Worm (Caenorhabditis elegans): ENCODE data around the gene srlf-26.

srlf-26 gene

ce11 chrIV:13716735-13717134 is 38.0 kb downstream of the srlf-26 start:
- TF ChIP-seq elt-1 (tag; optimal IDR thresholded peaks at IDR 0.05; ENCODE audit: borderline replicate concordance, insufficient read depth) = peak; percentile 73
- TF ChIP-seq ces-1 (GFP tag; optimal IDR thresholded peaks at IDR 0.05) = no peak
- peak; percentile 99 for TF ChIP-seq unc-62 (GFP tag; optimal IDR thresholded peaks at IDR 0.05)
- TF ChIP-seq hlh-1 (tag; optimal IDR thresholded peaks at IDR 0.05) = no peak
- peak; percentile 97 for TF ChIP-seq nhr-2 (tag; optimal IDR thresholded peaks at IDR 0.05)
- peak; percentile 59 for TF ChIP-seq zip-8 (tag; optimal IDR thresholded peaks at IDR 0.05)

ce11 chrIV:13718918-13719317 is 40.2 kb downstream of the srlf-26 start:
- no peak for TF ChIP-seq sptf-1 (tag; optimal IDR thresholded peaks at IDR 0.05)
- TF ChIP-seq elt-1 (tag; optimal IDR thresholded peaks at IDR 0.05; ENCODE audit: borderline replicate concordance, insufficient read depth) = peak; percentile 91
- peak; percentile 99 for TF ChIP-seq unc-62 (GFP tag; optimal IDR thresholded peaks at IDR 0.05)
- TF ChIP-seq nhr-2 (tag; optimal IDR thresholded peaks at IDR 0.05) = peak; percentile 96
- TF ChIP-seq hlh-1 (tag; optimal IDR thresholded peaks at IDR 0.05) = no peak

- no peak for TF ChIP-seq nhr-2 (tag; optimal IDR thresholded peaks at IDR 0.05)
- no peak for TF ChIP-seq sem-2 (GFP tag; optimal IDR thresholded peaks at IDR 0.05)
- no peak for TF ChIP-seq ceh-83 (GFP tag; optimal IDR thresholded peaks at IDR 0.05)
- no peak for TF ChIP-seq nhr-237 (tag; optimal IDR thresholded peaks at IDR 0.05)
- no peak for TF ChIP-seq unc-39 (tag; optimal IDR thresholded peaks at IDR 0.05)
- peak; percentile 66 for TF ChIP-seq mab-5 (tag; optimal IDR thresholded peaks at IDR 0.05)
- no peak for TF ChIP-seq ham-2 (GFP tag; optimal IDR thresholded peaks at IDR 0.05)
- no peak for TF ChIP-seq ceh-43 (GFP tag; optimal IDR thresholded peaks at IDR 0.05)
- no peak for TF ChIP-seq bed-3 (GFP tag; optimal IDR thresholded peaks at IDR 0.05)
- no peak for TF ChIP-seq lsy-2 (tag; optimal IDR thresholded peaks at IDR 0.05)
- TF ChIP-seq lin-32 (GFP tag; optimal IDR thresholded peaks at IDR 0.05) = no peak
- TF ChIP-seq cnd-1 (tag; optimal IDR thresholded peaks at IDR 0.05) = no peak
- TF ChIP-seq lin-13 (tag; optimal IDR thresholded peaks at IDR 0.05) = no peak
- TF ChIP-seq unc-62 (GFP tag; optimal IDR thresholded peaks at IDR 0.05) = peak; percentile 84
- no peak for TF ChIP-seq M03D4.4 (tag; optimal IDR thresholded peaks at IDR 0.05)
- TF ChIP-seq mls-2 (tag; optimal IDR thresholded peaks at IDR 0.05) = no peak
These were observed 42.3 kb downstream of the srlf-26 start for ce11 chrIV:13721000-13721399.

DNA sequence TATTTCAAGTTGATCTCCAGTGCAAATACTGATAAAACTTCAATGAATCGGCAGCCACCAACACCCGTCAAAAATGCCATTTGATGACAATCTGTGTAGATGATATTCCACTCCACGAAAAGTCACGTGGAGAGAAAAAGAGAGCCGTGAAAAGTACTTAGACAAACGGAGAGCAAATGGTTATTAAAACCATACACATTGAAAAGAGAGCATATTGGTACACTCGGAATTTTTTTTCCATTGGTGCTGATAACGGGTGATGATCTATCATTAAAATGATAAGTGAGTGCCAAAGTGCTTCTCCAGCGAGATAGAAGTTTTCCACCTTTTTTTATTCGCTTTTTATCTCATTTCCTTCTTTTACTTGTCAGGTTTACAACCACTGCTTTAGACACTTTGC is 46.5 kb downstream of the srlf-26 start:
- TF ChIP-seq snpc-4 (tag; optimal IDR thresholded peaks at IDR 0.05) = no peak

ce11 chrIV:13726630-13727029 is 47.9 kb downstream of the srlf-26 start, which contains the start of gene ent-4:
Gene ent-4, plus strand, starts transcription at chrIV:13726930.
- no peak for TF ChIP-seq lin-13 (tag; optimal IDR thresholded peaks at IDR 0.05)
- no peak for TF ChIP-seq mab-5 (tag; optimal IDR thresholded peaks at IDR 0.05)
- TF ChIP-seq lsy-2 (tag; optimal IDR thresholded peaks at IDR 0.05) = no peak
- TF ChIP-seq cnd-1 (tag; optimal IDR thresholded peaks at IDR 0.05) = no peak
- no peak for TF ChIP-seq unc-62 (GFP tag; optimal IDR thresholded peaks at IDR 0.05)
- no peak for TF ChIP-seq sptf-1 (tag; optimal IDR thresholded peaks at IDR 0.05)
- TF ChIP-seq nhr-12 (tag; optimal IDR thresholded peaks at IDR 0.05) = no peak
- no peak for TF ChIP-seq ceh-83 (GFP tag; optimal IDR thresholded peaks at IDR 0.05)
- TF ChIP-seq zip-8 (tag; optimal IDR thresholded peaks at IDR 0.05) = no peak
- no peak for TF ChIP-seq drap-1 (GFP tag; optimal IDR thresholded peaks at IDR 0.05)
- no peak for TF ChIP-seq mep-1 (tag; optimal IDR thresholded peaks at IDR 0.05)
- no peak for TF ChIP-seq lin-32 (GFP tag; optimal IDR thresholded peaks at IDR 0.05)
- no peak for TF ChIP-seq nhr-28 (tag; optimal IDR thresholded peaks at IDR 0.05)

DNA sequence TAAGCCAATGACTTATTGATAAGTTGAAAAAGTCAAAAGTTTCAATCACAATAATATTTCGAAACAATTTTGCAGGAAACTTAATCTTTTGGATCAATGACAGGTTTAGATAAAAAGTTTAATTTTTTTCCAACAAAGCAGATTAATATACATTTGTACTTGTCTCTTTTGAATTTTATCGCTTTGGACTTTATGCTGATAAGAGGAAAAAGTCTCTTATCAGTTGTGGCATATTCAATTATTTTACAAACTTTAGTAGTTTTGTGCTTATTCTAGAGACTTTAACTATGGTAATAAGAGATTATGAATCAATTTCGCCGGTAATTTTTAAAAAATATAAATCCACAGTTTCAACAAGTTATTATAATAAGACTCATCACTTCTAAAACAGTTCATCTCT is 49.1 kb downstream of the srlf-26 start:
- TF ChIP-seq sptf-1 (tag; optimal IDR thresholded peaks at IDR 0.05) = no peak
- no peak for TF ChIP-seq nhr-28 (tag; optimal IDR thresholded peaks at IDR 0.05)
- no peak for TF ChIP-seq ceh-43 (GFP tag; optimal IDR thresholded peaks at IDR 0.05)
- no peak for TF ChIP-seq unc-62 (GFP tag; optimal IDR thresholded peaks at IDR 0.05)
- TF ChIP-seq ham-2 (GFP tag; optimal IDR thresholded peaks at IDR 0.05) = no peak
- TF ChIP-seq ztf-11 (tag; optimal IDR thresholded peaks at IDR 0.05) = no peak
- no peak for TF ChIP-seq zip-8 (tag; optimal IDR thresholded peaks at IDR 0.05)
- no peak for TF ChIP-seq pha-4 (tag; optimal IDR thresholded peaks at IDR 0.05)
- no peak for TF ChIP-seq snpc-4 (tag; optimal IDR thresholded peaks at IDR 0.05)
- no peak for TF ChIP-seq ceh-39 (tag; optimal IDR thresholded peaks at IDR 0.05)
